Fruit fly (Drosophila melanogaster) whole organism, embryonic: Measurements from ENCODE around the gene CG10254.

ENCODE experiments used
- Bteb2 ChIP-seq: fragments of 200-800 bp; sonication (Bioruptor generic); optimal IDR thresholded peaks from 2 replicates; lab custom pipeline; 2016; ENCODE audit warnings: missing biosample characterization, missing genetic modification characterization
- CG10462 ChIP-seq: fragments of 200-800 bp; sonication (Bioruptor generic); optimal IDR thresholded peaks from 2 replicates; lab custom pipeline; 2016; ENCODE audit warnings: missing biosample characterization, missing genetic modification characterization
- CG12299 ChIP-seq: fragments of 200-800 bp; sonication (Bioruptor generic); optimal IDR thresholded peaks from 2 replicates; lab custom pipeline; 2018; ENCODE audit warnings: missing biosample characterization, mild to moderate bottlenecking, missing genetic modification characterization
- CG13424 ChIP-seq: fragments of 200-800 bp; sonication (Bioruptor generic); optimal IDR thresholded peaks from 2 replicates; lab custom pipeline; 2019; ENCODE audit warnings: missing biosample characterization, mild to moderate bottlenecking, missing genetic modification characterization, moderate library complexity
- CG2678 ChIP-seq: fragments of 200-800 bp; sonication (Bioruptor generic); optimal IDR thresholded peaks from 3 replicates; lab custom pipeline; 2019; ENCODE audit warnings: missing biosample characterization, mild to moderate bottlenecking, missing genetic modification characterization, moderate library complexity
- CG3281 ChIP-seq: fragments of 200-800 bp; sonication (Bioruptor generic); optimal IDR thresholded peaks from 3 replicates; lab custom pipeline; 2017; ENCODE audit warnings: missing biosample characterization, mild to moderate bottlenecking, missing genetic modification characterization
- CG34376 ChIP-seq: fragments of 200-800 bp; sonication (Bioruptor generic); optimal IDR thresholded peaks from 2 replicates; lab custom pipeline; 2018; ENCODE audit warnings: missing biosample characterization, mild to moderate bottlenecking, missing genetic modification characterization
- CG42726 ChIP-seq: fragments of 200-800 bp; sonication (Bioruptor generic); IDR thresholded peaks from 2 replicates; pipeline ENCODE4 v1.3.6; 2022; ENCODE audit warnings: missing biosample characterization, missing genetic modification characterization; ENCODE audit not compliant: partially characterized antibody
- CG4360 ChIP-seq: fragments of 200-800 bp; sonication (Bioruptor generic); IDR thresholded peaks from 2 replicates; pipeline ENCODE4 v1.3.6; 2022; ENCODE audit warnings: missing biosample characterization, missing genetic modification characterization
- CG6272 ChIP-seq: fragments of 200-800 bp; sonication (Bioruptor generic); IDR thresholded peaks from 2 replicates; pipeline ENCODE4 v1.3.6; 2022; ENCODE audit warnings: missing biosample characterization, missing genetic modification characterization
- CG6683 ChIP-seq: fragments of 200-800 bp; sonication (Bioruptor generic); optimal IDR thresholded peaks from 2 replicates; lab custom pipeline; 2017; ENCODE audit warnings: missing biosample characterization, mild to moderate bottlenecking, missing genetic modification characterization, missing genetic modification reagents
- CG6791 ChIP-seq: fragments of 200-800 bp; sonication (Bioruptor generic); IDR thresholded peaks from 3 replicates; pipeline ENCODE4 v1.3.6; 2022; ENCODE audit warnings: missing biosample characterization, missing genetic modification characterization; ENCODE audit not compliant: partially characterized antibody
- CG7963 ChIP-seq: fragments of 200-800 bp; sonication (Bioruptor generic); IDR thresholded peaks from 3 replicates; pipeline ENCODE4 v1.3.6; 2022; ENCODE audit warnings: missing biosample characterization, missing genetic modification characterization; ENCODE audit not compliant: partially characterized antibody
- CG8765 ChIP-seq: fragments of 200-800 bp; sonication (Bioruptor generic); IDR thresholded peaks from 2 replicates; pipeline ENCODE4 v1.3.6; 2022; ENCODE audit warnings: missing biosample characterization, missing genetic modification characterization
- CG9727 ChIP-seq: fragments of 200-800 bp; sonication (Bioruptor generic); optimal IDR thresholded peaks from 3 replicates; lab custom pipeline; 2017; ENCODE audit warnings: missing biosample characterization, mild to moderate bottlenecking, missing genetic modification characterization
- D ChIP-seq, 2 experiments: fragments of 200-800 bp in 1 of 2; fragments of >200 bp in 1 of 2; sonication (Bioruptor generic) in 1 of 2; optimal IDR thresholded peaks; 2 replicates in 1 of 2; 3 replicates in 1 of 2; lab custom pipeline; 2017; ENCODE audit warnings: mild to moderate bottlenecking in 1 of 2, missing biosample characterization in 1 of 2, missing genetic modification characterization in 1 of 2, missing genetic modification reagents in 1 of 2
- D19A ChIP-seq: fragments of 200-800 bp; optimal IDR thresholded peaks from 3 replicates; lab custom pipeline; 2019; ENCODE audit warnings: missing biosample characterization, mild to moderate bottlenecking, missing genetic modification characterization, moderate library complexity
- Dref ChIP-seq: fragments of 200-800 bp; sonication (Bioruptor generic); IDR thresholded peaks from 2 replicates; pipeline ENCODE4 v1.3.6; 2022; ENCODE audit warnings: missing biosample characterization, missing genetic modification characterization
- Eip74EF ChIP-seq, 2 experiments: fragments of 200-800 bp in 1 of 2; fragments of >200 bp in 1 of 2; sonication (Bioruptor generic) in 1 of 2; optimal IDR thresholded peaks; 2 replicates each; lab custom pipeline; 2017 to 2019; ENCODE audit warnings: missing biosample characterization in 2 of 2, missing genetic modification characterization in 2 of 2, mild to moderate bottlenecking in 1 of 2, moderate library complexity in 1 of 2
- Hey ChIP-seq: fragments of 200-800 bp; sonication (Bioruptor generic); optimal IDR thresholded peaks from 3 replicates; lab custom pipeline; 2018; ENCODE audit warnings: missing biosample characterization, mild to moderate bottlenecking, missing genetic modification characterization
- Oli ChIP-seq: fragments of 200-800 bp; sonication (Bioruptor generic); optimal IDR thresholded peaks from 2 replicates; lab custom pipeline; 2018; ENCODE audit warnings: missing biosample characterization, mild to moderate bottlenecking, missing genetic modification characterization, moderate library complexity
- Stat92E ChIP-seq, 3 experiments: fragments of >200 bp in 2 of 3; fragments of 200-800 bp in 1 of 3; sonication (Bioruptor generic) in 1 of 3; optimal IDR thresholded peaks; 2 replicates each; lab custom pipeline; 2017 to 2019; ENCODE audit warnings: missing biosample characterization in 3 of 3, missing genetic modification characterization in 3 of 3, mild to moderate bottlenecking in 1 of 3, moderate library complexity in 1 of 3
- amos ChIP-seq: fragments of 200-800 bp; sonication (Bioruptor generic); IDR thresholded peaks from 2 replicates; pipeline ENCODE4 v1.3.6; 2022; ENCODE audit warnings: missing biosample characterization, missing genetic modification characterization; ENCODE audit not compliant: partially characterized antibody
- aop ChIP-seq: fragments of 200-800 bp; sonication (Bioruptor generic); IDR thresholded peaks from 2 replicates; pipeline ENCODE4 v1.3.6; 2022; ENCODE audit warnings: missing biosample characterization, missing genetic modification characterization
- chinmo ChIP-seq: fragments of 200-800 bp; sonication (Bioruptor generic); IDR thresholded peaks from 4 replicates; pipeline ENCODE4 v1.3.6; 2022; ENCODE audit warnings: missing biosample characterization, missing genetic modification characterization; ENCODE audit not compliant: partially characterized antibody
- chm ChIP-seq: fragments of 200-800 bp; sonication (Bioruptor generic); IDR thresholded peaks from 2 replicates; pipeline ENCODE4 v1.3.6; 2022; ENCODE audit warnings: missing biosample characterization, missing genetic modification characterization
- ci ChIP-seq: fragments of 200-800 bp; sonication (Bioruptor generic); IDR thresholded peaks from 3 replicates; pipeline ENCODE4 v1.3.6; 2022; ENCODE audit warnings: missing biosample characterization, missing genetic modification characterization
- exex ChIP-seq: fragments of 200-800 bp; sonication (Bioruptor generic); optimal IDR thresholded peaks from 4 replicates; lab custom pipeline; 2018; ENCODE audit warnings: missing biosample characterization, mild to moderate bottlenecking, missing genetic modification characterization, moderate library complexity
- gfzf ChIP-seq: fragments of 200-800 bp; sonication (Bioruptor generic); optimal IDR thresholded peaks from 2 replicates; lab custom pipeline; 2016; ENCODE audit warnings: missing biosample characterization, mild to moderate bottlenecking, missing genetic modification characterization, moderate library complexity
- grau ChIP-seq: fragments of 200-800 bp; optimal IDR thresholded peaks from 3 replicates; lab custom pipeline; 2019; ENCODE audit warnings: missing biosample characterization, mild to moderate bottlenecking, missing genetic modification characterization, moderate library complexity
- jigr1 ChIP-seq: fragments of 200-800 bp; sonication (Bioruptor generic); IDR thresholded peaks from 3 replicates; pipeline ENCODE4 v1.3.6; 2022; ENCODE audit warnings: missing biosample characterization, missing genetic modification characterization
- ken ChIP-seq: fragments of 200-800 bp; sonication (Bioruptor generic); IDR thresholded peaks from 3 replicates; pipeline ENCODE4 v1.3.6; 2022; ENCODE audit warnings: missing biosample characterization, missing genetic modification characterization
- lola ChIP-seq, 3 experiments: fragments of >200 bp in 2 of 3; fragments of 200-800 bp in 1 of 3; sonication (Bioruptor generic) in 1 of 3; optimal IDR thresholded peaks; 2 replicates each; lab custom pipeline; 2017 to 2019; ENCODE audit warnings: missing biosample characterization in 3 of 3, missing genetic modification characterization in 3 of 3, mild to moderate bottlenecking in 1 of 3, moderate library complexity in 1 of 3
- onecut ChIP-seq: fragments of 200-800 bp; sonication (Bioruptor generic); IDR thresholded peaks from 2 replicates; pipeline ENCODE4 v1.3.6; 2022; ENCODE audit warnings: missing biosample characterization, missing genetic modification characterization
- pan ChIP-seq, 4 experiments: fragments of >200 bp in 3 of 4; fragments of 200-800 bp in 1 of 4; sonication (Bioruptor generic) in 1 of 4; optimal IDR thresholded peaks in 3 of 4; IDR thresholded peaks in 1 of 4; 2 replicates each; pipeline versions ENCODE4 v1.3.6 to Lab custom; 2017 to 2022; ENCODE audit warnings: missing biosample characterization in 2 of 4, missing genetic modification characterization in 2 of 4, mixed read lengths in 1 of 4
- prd ChIP-seq, 3 experiments: fragments of >200 bp in 2 of 3; fragments of 200-800 bp in 1 of 3; sonication (Bioruptor generic) in 1 of 3; optimal IDR thresholded peaks in 2 of 3; IDR thresholded peaks in 1 of 3; 2 replicates in 2 of 3; 3 replicates in 1 of 3; pipeline versions ENCODE4 v1.3.6 to Lab custom; 2017 to 2022; ENCODE audit warnings: missing biosample characterization in 1 of 3, missing genetic modification characterization in 1 of 3
- rib ChIP-seq: fragments of 200-800 bp; sonication (Bioruptor generic); IDR thresholded peaks from 2 replicates; pipeline ENCODE4 v1.3.6; 2022; ENCODE audit warnings: missing biosample characterization, missing genetic modification characterization
- sna ChIP-seq: fragments of 200-800 bp; sonication (Bioruptor generic); IDR thresholded peaks from 2 replicates; pipeline ENCODE4 v1.3.6; 2022; ENCODE audit warnings: missing biosample characterization, missing genetic modification characterization; ENCODE audit not compliant: partially characterized antibody
- so ChIP-seq: fragments of 200-800 bp; sonication (Bioruptor generic); IDR thresholded peaks from 3 replicates; pipeline ENCODE4 v1.3.6; 2022; ENCODE audit warnings: missing biosample characterization, missing genetic modification characterization
- stc ChIP-seq: fragments of 200-800 bp; sonication (Bioruptor generic); IDR thresholded peaks from 2 replicates; pipeline ENCODE4 v1.3.6; 2022; ENCODE audit warnings: missing biosample characterization, missing genetic modification characterization
- sug ChIP-seq: fragments of 200-800 bp; optimal IDR thresholded peaks from 2 replicates; lab custom pipeline; 2019; ENCODE audit warnings: missing biosample characterization, mild to moderate bottlenecking, missing genetic modification characterization, moderate library complexity
- tio ChIP-seq: fragments of 200-800 bp; sonication (Bioruptor generic); optimal IDR thresholded peaks from 2 replicates; lab custom pipeline; 2017; ENCODE audit warnings: missing biosample characterization, missing genetic modification characterization, inconsistent platforms
- vvl ChIP-seq: fragments of 200-800 bp; sonication (Bioruptor generic); IDR thresholded peaks from 2 replicates; pipeline ENCODE4 v1.3.6; 2022; ENCODE audit warnings: missing biosample characterization, missing genetic modification characterization
- wek ChIP-seq: fragments of 200-800 bp; sonication (Bioruptor generic); optimal IDR thresholded peaks from 3 replicates; lab custom pipeline; 2018; ENCODE audit warnings: missing biosample characterization, mild to moderate bottlenecking, missing genetic modification characterization, moderate library complexity

CG10254 gene

DNA sequence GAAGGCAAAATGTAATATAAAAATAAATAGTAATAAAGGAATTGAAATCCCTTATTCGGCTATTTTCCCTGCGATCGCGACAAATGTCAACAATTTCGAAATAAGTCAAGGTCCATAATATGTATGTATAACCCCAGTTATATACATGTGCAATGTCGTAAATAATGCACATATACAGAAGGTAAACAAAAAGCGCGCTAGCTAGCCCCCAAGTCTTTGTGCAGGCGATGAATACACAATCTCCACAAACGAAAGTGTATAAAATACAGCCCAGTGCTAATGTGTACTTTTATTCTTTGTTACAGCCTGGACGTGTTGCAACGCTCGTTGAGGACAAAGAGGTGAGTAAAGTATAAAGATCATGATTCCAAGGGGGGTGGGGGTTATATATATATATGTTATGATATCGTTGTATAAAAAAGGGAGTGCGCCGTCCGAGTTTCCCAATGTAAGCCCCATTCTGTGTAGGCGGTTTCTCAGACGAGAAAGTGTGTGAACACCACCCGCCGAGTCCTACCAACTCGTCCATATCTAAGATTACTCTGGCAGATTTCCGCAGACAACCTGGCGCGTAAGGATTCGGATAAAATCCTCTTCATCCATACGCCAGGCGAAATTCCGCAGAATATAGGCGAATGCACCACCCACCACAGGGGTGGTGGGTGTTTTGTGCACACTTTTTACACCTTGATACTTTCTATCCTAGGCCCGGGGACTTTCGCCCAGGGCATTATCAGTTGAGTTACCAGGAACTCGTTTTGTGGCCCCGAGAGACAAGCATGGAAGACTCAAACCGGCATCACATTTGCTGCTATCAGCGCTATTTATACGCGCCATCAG is 35.1 kb upstream of the CG10254 start (continued):
- TF ChIP-seq Bteb2 (GFP tag; lab: Kevin White, UChicago) (no peak), CG7963 (peak; percentile 58; the same call in 2 of the 3 replicates), sna (no peak; the same call in 1 of the 2 replicates), CG13424 (tag; lab: Kevin White, UChicago) (peak; percentile 17), Oli (tag; lab: Kevin White, UChicago) (no peak), chm (GFP tag; lab: Robert Waterston, UW) (peak; percentile 79), CG6791 (peak; percentile 88; the same call in 2 of the 3 replicates), CG42726 (GFP tag; lab: Robert Waterston, UW) (peak; percentile 84), so (peak; percentile 25; the same call in 1 of the 3 replicates), gfzf (GFP tag; lab: Kevin White, UChicago) (no peak), ci (GFP tag; lab: Robert Waterston, UW) (peak; percentile 63; the same call in 2 of the 3 replicates), Hey (tag; lab: Kevin White, UChicago) (no peak), pan (optimal IDR thresholded peaks at IDR 0.05; lab: Kevin White, UChicago) (no peak), pan (GFP tag; optimal IDR thresholded peaks at IDR 0.05 in 1 of 2, IDR thresholded peaks at IDR 0.05 in 1 of 2) (peak in 1 of 2 experiments; percentile 32), CG6683 (GFP tag; lab: Kevin White, UChicago) (no peak), CG8765 (GFP tag; lab: Robert Waterston, UW) (0 out of 2 replicates have a peak, but pooled peaks have one; percentile 31), wek (GFP tag; lab: Kevin White, UChicago) (no peak), CG9727 (GFP tag; lab: Kevin White, UChicago) (no peak), D19A (tag; lab: Kevin White, UChicago) (peak; percentile 19), D (optimal IDR thresholded peaks at IDR 0.05; lab: Kevin White, UChicago) (no peak), D (GFP tag; optimal IDR thresholded peaks at IDR 0.05; lab: Kevin White, UChicago) (no peak), lola (GFP tag; optimal IDR thresholded peaks at IDR 0.05; lab: Kevin White, UChicago) (no peak), rib (GFP tag; lab: Robert Waterston, UW) (peak; percentile 93), grau (peak; percentile 14), chinmo (GFP tag; lab: Robert Waterston, UW) (peak; percentile 99), onecut (peak; percentile 19; the same call in 1 of the 2 replicates), CG3281 (GFP tag; lab: Kevin White, UChicago) (no peak), CG6272 (0 out of 2 replicates have a peak, but pooled peaks have one; percentile 27), exex (tag; lab: Kevin White, UChicago) (peak; percentile 45), prd (optimal IDR thresholded peaks at IDR 0.05; lab: Kevin White, UChicago) (no peak), prd (GFP tag; IDR thresholded peaks at IDR 0.05; lab: Robert Waterston, UW) (0 out of 3 replicates have a peak, but pooled peaks have one; percentile 38), CG10462 (no peak), tio (GFP tag; lab: Kevin White, UChicago) (no peak), Eip74EF (GFP tag; optimal IDR thresholded peaks at IDR 0.05; lab: Kevin White, UChicago) (peak in 1 of 2 experiments; percentile 73), sug (tag; lab: Kevin White, UChicago) (peak; percentile 88), ken (0 out of 3 replicates have a peak, but pooled peaks have one; percentile 40), CG4360 (GFP tag; lab: Robert Waterston, UW) (0 out of 2 replicates have a peak, but pooled peaks have one; percentile 25), vvl (GFP tag; lab: Robert Waterston, UW) (peak; percentile 34; the same call in 1 of the 2 replicates), aop (GFP tag; lab: Robert Waterston, UW) (no peak), jigr1 (no peak), amos (GFP tag; lab: Robert Waterston, UW) (peak; percentile 72; the same call in 1 of the 2 replicates), stc (GFP tag; lab: Robert Waterston, UW) (0 out of 2 replicates have a peak, but pooled peaks have one; percentile 32), Stat92E (GFP tag; optimal IDR thresholded peaks at IDR 0.05; lab: Kevin White, UChicago) (peak in 2 of 3 experiments; percentile 65 to 92), CG12299 (tag; lab: Kevin White, UChicago) (peak; percentile 27), CG34376 (peak; percentile 96), Dref (no peak), CG2678 (tag; lab: Kevin White, UChicago) (peak; percentile 33)
